Fruit fly (Drosophila melanogaster) whole organism, adult: Measurements from ENCODE around the gene Ns4.

Experiments
- CG33017 ChIP-seq: fragments of 200-800 bp; sonication (Bioruptor generic); optimal IDR thresholded peaks from 2 replicates; lab custom pipeline; 2018; ENCODE audit warnings: missing biosample characterization, mild to moderate bottlenecking, missing genetic modification characterization, moderate library complexity
- CG7101 ChIP-seq: fragments of 200-800 bp; sonication (Bioruptor generic); optimal IDR thresholded peaks from 2 replicates; lab custom pipeline; 2018; ENCODE audit warnings: missing biosample characterization, mild to moderate bottlenecking, missing genetic modification characterization, moderate library complexity
- Crg-1 ChIP-seq: fragments of 200-800 bp; sonication (Bioruptor generic); optimal IDR thresholded peaks from 2 replicates; lab custom pipeline; 2016; ENCODE audit warnings: missing biosample characterization, missing genetic modification characterization
- Mnt ChIP-seq: fragments of 200-800 bp; sonication (Bioruptor generic); optimal IDR thresholded peaks from 2 replicates; lab custom pipeline; 2016; ENCODE audit warnings: missing biosample characterization, mild to moderate bottlenecking, missing genetic modification characterization

DNA sequence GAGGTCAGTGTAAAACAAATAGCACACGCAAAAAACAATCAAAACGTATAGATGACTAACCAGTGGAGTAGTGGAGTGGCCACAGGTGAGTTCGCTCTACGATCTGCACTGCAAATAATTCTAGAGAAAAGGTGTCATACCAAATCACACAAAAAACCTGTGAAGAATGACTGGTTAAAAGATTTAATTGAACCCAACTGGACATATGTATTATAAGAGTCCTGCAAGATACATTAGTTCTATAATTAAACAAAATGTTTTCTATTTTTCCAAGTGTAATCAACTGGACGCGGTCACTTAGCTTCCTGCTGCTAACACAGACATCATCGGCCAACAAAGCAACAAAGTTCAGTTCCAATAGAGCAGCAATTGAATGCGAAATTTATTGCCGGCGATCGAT is 28.3 kb upstream of the Ns4 start:
- no peak for TF ChIP-seq Mnt (GFP tag; lab: Kevin White, UChicago)
- TF ChIP-seq CG7101: no peak
- TF ChIP-seq CG33017 (tag; lab: Kevin White, UChicago): no peak
- TF ChIP-seq Crg-1 (GFP tag; lab: Kevin White, UChicago): no peak
